Fruit fly (Drosophila melanogaster) ovary, adult (tissue): ENCODE results near the gene Rab5.

Experiments
- CG17801 ChIP-seq: fragments of 200-800 bp; optimal IDR thresholded peaks from 2 replicates; lab custom pipeline; 2019; ENCODE audit warnings: missing biosample characterization, mild to moderate bottlenecking, missing genetic modification characterization, moderate library complexity; ENCODE audit not compliant: partially characterized antibody

Gene Rab5

DNA sequence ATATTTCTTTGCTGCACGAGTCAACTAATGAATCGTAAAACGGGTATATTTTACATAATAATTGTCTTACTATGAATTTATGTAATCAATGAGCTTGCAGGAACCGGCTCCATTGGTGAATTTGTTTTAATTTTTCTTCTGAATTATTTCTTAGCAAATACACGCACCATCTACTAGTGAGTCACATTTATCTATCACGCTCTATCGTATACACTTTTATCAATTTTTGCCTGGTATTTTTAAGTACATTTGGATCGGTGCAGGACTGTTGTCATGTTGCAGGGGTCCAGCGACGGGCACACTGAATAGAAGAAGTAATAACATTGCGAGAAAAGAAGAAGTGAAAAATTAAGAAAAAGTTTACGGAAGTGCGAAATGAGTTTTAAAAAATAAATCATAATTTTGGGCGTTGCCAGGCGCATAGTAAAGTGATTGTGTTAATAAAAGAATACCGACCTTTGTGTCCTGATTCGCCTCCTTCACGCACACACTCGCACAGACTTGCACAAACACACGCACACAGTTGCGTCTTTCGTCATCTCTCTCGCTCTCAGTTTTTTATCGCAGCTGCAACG, at the start of gene Rab5, which contains the start of gene Axud1:
Gene Rab5, minus strand, starts transcription at position 197 of the 575 bp plus-strand sequence.
Gene Axud1, plus strand, starts transcription at position 269 of the 575 bp plus-strand sequence.
- no peak for TF ChIP-seq CG17801

DNA sequence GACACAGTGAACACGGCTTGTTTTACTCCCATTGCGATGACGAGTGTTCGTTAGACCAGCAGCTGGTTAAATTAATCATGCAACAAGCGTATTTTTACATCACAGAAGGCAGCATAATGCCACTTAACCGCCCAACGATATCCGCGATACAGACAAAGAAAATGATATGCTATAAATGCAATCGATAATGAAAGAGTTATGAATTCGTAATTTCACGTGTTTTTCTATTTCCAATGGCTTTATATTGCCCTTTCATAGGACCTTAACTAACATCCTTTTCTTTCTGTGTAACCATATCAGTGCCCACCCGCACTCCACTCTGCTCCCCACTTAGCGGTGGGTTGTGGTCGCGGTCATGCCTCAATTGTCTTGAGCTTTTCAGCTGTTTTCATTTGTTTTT, 48.0 kb upstream of the Rab5 start:
- no peak for TF ChIP-seq CG17801

DNA sequence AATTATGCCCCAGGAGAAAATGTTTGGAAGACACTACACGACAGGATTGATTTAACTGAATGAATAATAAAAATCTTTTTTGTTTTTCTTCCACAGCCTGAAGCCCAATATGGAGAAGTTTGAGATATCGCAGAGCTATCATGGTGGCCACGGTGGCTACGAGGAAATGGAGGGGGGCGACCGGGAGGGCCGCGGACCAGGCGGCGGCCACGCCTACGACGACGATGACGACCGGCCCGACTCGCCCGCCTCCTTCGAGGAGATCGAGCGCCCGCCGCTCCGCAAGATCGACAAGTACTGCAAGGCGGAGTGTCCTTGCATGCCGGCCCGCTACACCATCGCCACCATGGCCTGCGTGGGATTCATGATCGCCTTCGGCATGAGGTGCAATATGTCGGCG, 39.6 kb upstream of the Rab5 start:
- TF ChIP-seq CG17801 = no peak

DNA sequence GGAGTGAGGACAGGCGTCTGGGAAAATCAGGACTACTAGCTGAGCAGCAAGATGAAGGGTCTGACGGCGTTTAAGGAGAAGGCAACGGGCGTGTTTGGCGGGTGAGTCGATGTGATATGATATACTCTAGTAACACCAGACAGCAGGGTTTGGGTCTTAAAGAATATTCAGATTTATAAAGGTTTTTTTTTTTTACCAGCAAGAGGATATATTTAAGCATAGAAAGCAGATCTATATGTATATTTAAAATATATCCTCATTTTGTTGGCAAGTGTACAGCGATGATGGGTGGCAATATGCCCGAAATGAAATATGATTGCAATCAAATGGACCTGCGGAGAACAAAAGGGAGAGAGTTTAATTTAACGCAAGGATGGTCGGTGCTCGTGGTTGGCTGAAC, 37.1 kb upstream of the Rab5 start:
- TF ChIP-seq CG17801 = no peak

DNA sequence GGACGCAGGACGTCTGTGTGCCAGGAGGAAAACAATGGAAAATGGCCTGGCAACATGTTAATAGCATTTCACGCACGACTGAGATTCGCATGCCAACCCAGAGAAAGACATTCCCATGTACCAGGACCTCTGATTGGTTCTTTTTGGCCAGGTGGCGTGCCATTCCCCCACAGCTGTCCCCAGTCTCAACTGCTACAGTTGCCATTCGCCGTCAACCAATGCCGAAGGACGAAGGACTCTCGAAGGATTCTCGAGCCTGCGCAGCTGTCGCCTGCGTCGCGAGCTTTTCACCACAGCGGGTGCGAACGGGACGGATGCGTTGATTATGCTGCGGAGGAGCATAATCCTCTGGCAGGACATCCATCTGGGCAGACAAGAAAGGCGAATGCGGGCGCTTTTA, 34.8 kb upstream of the Rab5 start, which contains the start of gene VGlut:
Gene VGlut, plus strand, starts transcription at position 399 of the 400 bp plus-strand sequence.
- TF ChIP-seq CG17801 = no peak

DNA sequence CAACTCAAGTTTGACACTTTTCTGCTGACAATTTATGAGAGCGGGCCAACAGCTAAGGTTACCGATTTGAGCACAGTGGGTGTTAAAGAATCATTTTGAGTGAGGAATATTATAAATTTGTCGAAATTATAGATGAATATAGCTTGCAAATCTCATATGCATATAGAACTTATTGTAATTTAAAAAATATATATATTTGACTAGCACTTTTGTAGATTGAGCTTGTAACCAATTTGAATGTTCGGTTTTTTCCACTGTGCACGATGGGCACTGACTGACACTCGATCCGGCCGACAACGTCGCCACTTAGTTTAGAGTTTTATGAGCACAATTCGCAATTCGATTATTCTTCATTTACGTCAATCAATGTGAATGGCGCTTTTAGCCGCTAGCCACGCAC, 33.4 kb upstream of the Rab5 start:
- TF ChIP-seq CG17801 = no peak

DNA sequence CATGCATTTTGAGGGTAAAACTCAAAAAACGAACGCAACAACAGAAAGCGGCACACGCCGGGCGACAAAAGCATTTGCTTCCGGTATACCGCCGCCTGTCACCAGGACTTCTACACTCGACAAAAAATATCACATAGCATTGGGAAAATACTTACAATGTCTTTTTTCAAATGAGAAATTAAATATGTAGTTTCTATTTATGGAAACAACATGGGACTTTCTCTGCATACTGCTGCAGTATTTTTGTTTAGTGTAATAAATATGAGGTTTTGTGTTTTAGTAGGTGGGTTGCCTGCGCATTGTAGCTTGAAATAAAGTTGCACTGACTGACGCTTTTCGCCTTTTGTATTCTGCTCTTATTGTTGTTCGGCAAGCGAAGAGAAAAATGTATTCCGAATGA, 32.0 kb upstream of the Rab5 start:
- TF ChIP-seq CG17801 = no peak

DNA sequence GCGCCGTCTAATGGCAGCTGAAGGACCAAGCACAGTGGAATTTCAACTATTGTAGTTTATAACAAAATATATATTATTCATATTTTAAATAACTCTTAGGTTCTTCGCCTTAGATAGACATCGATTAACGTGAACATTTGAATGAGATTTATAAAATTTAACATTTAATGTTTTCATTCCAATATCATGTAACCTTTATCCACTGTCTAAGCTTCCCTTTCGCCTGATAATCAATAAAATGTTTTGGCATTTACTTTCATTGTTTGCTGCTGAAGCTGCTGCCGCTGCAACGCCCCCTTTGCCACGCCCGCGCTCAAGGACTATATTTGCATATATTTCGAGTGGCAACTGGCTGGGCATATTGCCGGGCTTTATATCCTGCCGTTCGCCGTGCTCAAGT, 29.8 kb upstream of the Rab5 start:
- no peak for TF ChIP-seq CG17801

DNA sequence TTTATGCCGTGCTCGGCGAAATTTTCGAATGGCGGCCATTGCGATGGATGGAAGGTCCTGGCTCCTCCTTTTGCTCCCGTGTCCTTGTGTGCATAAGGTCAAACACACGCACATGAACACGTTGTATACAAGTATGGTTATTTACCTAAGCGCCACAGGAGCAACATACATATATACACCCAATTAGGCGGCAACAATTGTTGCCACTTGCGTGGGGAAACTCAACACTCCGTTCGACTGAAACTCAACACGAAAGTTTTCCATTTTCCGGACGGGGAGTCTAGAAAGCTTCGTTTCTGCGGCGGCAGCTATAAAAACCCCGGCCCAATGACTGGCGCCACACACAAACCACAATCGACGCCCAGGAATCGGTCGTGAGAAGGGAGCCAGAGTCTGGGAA, 26.2 kb upstream of the Rab5 start, which contains the start of gene CG46448:
Gene CG46448, plus strand, starts transcription at position 340 of the 400 bp plus-strand sequence.
- no peak for TF ChIP-seq CG17801

DNA sequence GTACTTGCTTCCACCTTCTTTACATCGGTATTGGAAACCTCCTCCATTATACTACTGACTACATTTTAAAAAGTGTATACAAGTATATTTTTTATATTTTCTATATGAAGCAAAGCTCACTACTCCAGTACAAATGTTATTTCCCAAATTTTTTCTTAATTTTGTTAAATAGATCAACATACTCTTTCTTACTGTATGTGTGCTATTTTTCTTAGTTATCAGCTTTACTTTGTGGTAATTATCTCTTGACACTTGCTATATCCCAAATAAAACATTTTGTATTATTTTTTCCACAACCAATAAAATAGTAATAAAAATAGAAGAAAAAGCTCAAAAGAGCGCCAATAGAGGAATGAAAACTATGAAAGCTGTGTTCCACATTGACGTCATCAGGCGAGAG, 25.5 kb upstream of the Rab5 start, which contains the start of gene CG43750:
Gene CG43750, minus strand, starts transcription at position 101 of the 400 bp plus-strand sequence.
- no peak for TF ChIP-seq CG17801

DNA sequence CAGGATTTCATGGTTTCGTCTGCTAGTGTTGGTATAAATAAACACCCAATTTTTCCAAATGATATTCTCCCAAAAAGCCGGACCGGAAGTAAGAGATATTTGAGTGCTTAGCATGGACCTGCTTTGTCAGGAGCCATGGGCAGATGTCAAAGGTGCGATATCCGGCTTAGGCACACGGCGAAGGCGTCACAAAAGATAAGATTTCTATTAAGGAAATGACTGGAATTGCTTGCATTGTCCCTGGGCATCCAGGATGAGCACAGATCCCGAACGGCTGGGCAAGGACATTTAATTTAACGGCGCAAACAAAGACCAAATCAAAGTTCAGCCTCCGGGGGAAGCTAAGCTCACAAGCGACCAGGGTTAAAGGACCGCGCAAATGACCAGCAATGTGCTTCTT, 20.6 kb upstream of the Rab5 start, which contains the start of gene CG3557:
Gene CG3557, minus strand, starts transcription at position 101 of the 400 bp plus-strand sequence.
- TF ChIP-seq CG17801 = no peak

DNA sequence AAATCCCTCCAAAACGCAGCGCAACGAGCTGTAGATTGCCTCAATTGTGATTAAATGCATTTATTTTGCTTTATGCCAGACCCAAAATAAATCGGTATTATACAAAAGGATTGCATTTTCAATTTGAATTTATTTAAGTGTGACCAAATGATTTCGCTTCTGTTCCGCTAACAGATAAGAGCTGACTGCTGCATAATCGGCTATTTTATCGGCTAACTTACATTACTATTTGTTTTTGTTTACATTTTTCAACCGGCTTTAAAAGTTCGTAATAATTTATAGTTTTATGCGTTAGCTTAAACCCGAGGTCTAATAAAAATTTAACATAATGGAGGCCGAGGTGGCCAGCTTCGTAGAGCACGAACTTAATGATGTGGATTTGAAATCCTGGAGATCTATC, 17.9 kb upstream of the Rab5 start, which contains the start of gene PIG-Wa:
Gene PIG-Wa, plus strand, starts transcription at position 232 of the 400 bp plus-strand sequence.
- no peak for TF ChIP-seq CG17801

DNA sequence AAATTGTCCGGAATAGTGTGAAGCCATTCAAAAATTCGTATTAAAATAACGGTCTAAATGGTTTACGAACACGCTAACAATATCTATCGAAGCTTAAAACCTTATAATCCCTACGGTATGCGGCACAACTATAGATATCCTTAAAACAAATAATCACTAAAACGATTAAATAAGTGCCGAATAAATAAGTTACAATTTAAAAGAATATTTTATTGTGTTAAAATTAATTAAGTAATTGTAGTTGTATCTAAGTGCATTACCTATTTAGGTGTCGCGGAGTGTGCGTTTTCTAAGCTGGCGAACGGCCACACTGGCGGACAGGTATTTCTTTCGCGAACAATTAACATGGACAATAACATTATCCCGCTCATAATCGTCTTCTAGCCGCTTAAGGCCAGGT, 15.7 kb upstream of the Rab5 start, which contains the start of gene Eogt:
Gene Eogt, plus strand, starts transcription at position 293 of the 400 bp plus-strand sequence.
- peak; percentile 86 for TF ChIP-seq CG17801

DNA sequence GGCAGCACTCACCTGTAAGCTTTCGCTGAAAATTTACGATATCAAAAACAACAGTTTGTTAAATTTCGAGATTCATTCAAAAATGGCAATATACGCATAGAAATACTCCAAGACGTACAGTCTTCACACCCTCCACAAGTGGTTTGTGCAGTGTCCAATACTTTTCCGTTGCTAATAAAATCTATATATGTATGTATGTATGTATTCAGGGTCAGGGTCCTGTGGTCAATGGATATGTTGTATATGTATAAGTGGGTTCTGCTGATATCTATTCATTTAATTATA, 11.3 kb upstream of the Rab5 start:
- no peak for TF ChIP-seq CG17801

DNA sequence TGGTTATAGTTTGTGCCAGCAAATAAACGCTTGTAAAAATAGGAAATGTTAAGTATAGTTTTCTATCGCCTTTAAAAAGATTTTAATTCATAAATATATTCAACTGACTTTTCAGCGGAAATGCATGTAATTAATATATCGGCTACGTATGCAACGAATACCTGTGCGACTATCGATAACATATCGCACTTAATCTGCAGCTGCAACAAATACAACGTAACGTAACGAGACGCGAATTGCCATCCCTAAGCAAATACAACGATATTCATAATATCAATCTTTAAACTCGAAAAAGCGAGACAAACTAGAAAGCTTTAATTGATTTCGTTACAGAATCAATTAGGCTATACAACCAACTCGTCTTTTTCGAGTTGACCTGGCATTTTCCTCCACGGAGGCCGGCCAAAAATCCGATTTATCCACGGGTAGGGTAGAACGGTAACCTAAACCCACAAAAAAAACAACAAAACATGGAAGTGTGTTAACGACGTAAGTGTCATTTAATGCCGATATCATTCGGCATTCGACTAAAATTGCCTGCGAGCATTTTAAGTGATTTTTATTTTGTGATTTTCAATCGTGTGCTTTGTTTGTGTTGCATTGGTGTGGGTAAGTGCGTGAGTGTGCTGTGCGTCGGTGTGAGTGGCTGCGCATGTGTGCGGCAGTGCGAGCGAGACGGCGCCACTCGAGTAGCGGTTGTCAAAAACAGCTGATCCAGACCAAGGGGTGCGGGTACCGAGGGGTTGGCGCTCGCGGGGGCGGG, 10.8 kb upstream of the Rab5 start, which contains the start of gene Atxn7:
Gene Atxn7, plus strand, starts transcription at position 187 of the 763 bp plus-strand sequence.
- peak; percentile 78 for TF ChIP-seq CG17801

DNA sequence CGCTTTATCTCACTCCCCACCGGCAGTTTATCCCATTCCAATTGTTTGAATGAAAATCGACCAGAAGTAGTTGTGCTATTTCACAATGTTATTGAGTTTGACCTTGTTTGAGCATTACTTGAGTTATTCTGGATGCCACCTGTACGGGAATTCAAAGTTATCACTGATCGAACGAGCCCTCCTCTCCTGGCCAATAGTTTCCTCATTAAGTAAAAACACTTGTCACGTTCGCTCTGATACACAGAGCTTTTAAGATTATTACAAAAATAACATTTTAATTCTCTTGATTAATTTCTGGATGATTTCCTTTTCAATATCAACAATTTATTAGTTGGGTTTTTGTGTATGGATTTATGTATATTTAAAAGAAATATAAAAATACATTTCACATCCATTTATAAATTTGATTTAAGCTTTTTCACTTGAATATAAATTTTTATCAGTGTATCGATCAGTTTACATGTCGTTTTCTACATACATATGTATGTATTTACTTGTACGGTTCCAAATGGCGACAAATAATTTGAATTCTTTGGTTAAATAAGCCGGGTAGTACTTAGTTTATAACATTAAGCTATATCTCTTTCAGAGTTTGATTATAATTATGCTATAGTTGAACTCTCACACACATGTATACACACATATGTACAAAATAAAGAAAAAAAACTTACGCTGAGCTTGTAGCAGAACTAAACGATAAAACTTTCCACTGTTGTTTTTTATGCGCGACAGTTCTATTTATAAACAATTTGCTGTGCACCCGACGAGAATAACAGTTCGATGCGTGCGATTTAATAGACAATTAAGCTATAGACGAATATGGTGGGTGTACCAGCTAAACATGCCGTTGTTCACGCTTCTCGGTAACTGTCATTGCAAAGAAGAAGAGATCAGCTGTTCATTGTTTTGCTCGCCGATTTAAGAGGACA, 9.0 kb upstream of the Rab5 start, which contains the start of the genes CG3609 and CG15390:
Gene CG3609, minus strand, starts transcription at position 810 of the 929 bp plus-strand sequence.
Gene CG15390, plus strand, starts transcription at position 896 of the 929 bp plus-strand sequence.
- TF ChIP-seq CG17801 = peak; percentile 76

DNA sequence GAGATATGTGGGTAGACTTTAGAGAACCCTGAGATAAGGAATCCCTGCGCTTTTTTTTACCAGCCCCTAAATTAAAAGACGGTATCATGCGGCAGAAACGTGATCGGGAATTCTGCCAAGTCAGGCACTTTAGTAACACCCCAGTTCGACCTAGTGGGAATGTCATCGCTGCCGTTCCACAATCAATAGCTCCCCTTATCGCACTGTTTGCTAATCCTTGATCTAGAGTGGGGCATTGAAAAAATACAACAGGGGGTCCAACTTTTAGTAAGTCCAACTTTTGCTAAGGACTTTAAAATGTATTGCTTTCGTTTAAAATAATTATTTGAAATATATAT, 7.0 kb upstream of the Rab5 start:
- TF ChIP-seq CG17801 = no peak
